Worm (Caenorhabditis elegans) whole organism, early embryonic: Measurements from ENCODE around the gene Y39B6A.41.

Experiments
- ama-1 ChIP-seq: fragments of 150-350 bp; optimal IDR thresholded peaks from 2 replicates; lab custom pipeline; 2014
- ets-7 ChIP-seq: sonication (generic microtip); optimal IDR thresholded peaks from 2 replicates; lab custom pipeline; 2016; ENCODE audit warnings: missing genotype, missing genetic modification characterization, missing compliant biosample characterization
- flt-1 ChIP-seq: fragments of 200-800 bp; sonication (Bioruptor generic); IDR thresholded peaks from 2 replicates; pipeline ENCODE4 v1.3.6; 2022; ENCODE audit warnings: missing genetic modification characterization, missing compliant biosample characterization
- pes-1 ChIP-seq: fragments of 200-800 bp; sonication (Bioruptor generic); IDR thresholded peaks from 2 replicates; pipeline ENCODE4 v1.3.6; 2022; ENCODE audit warnings: missing genetic modification reagents, missing genetic modification characterization, missing compliant biosample characterization
- scrt-1 ChIP-seq: fragments of 200-800 bp; sonication (Bioruptor generic); IDR thresholded peaks from 2 replicates; pipeline ENCODE4 v1.3.6; 2022; ENCODE audit warnings: missing genetic modification characterization, missing compliant biosample characterization
- sea-1 ChIP-seq: fragments of 200-800 bp; sonication (Bioruptor generic); conservative IDR thresholded peaks from 2 replicates; pipeline ENCODE4 v1.3.6; 2022; ENCODE audit warnings: missing genetic modification characterization, missing compliant biosample characterization
- tbx-37 ChIP-seq: fragments of 200-800 bp; sonication (Bioruptor generic); conservative IDR thresholded peaks from 2 replicates; pipeline ENCODE4 v1.3.6; 2022; ENCODE audit warnings: missing genetic modification reagents, missing genetic modification characterization, missing compliant biosample characterization

DNA sequence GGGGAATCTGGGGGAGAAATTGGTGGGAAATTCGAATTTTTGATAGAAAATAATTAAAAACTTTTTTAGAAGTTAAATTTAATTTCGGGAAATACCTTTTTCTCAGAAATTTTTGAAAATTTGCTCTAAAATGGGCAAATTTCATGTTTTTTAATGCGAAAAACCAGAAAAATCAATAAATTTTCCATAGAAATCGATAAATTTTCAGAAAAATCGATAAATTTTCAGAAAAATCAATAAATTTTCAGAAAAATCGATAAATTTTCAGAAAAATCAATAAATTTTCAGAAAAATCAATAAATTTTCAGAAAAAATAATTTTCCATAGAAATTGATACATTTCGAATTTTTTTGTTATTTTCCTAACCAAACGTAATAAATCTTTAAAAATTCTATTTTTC is 8.3 kb upstream of the Y39B6A.41 start:
- TF ChIP-seq ama-1: no peak
- no peak for TF ChIP-seq pes-1
- no peak for TF ChIP-seq scrt-1 (GFP tag; lab: Robert Waterston, UW)
- no peak for TF ChIP-seq sea-1 (GFP tag; lab: Robert Waterston, UW)
- no peak for TF ChIP-seq ets-7 (tag; lab: Kevin White, UChicago)
- TF ChIP-seq tbx-37: no peak
- TF ChIP-seq flt-1: no peak
